Fruit fly (Drosophila melanogaster) ovary, adult (tissue): ENCODE measurements around the gene msk.

ENCODE experiments used
- CG17801 ChIP-seq: fragments of 200-800 bp; optimal IDR thresholded peaks from 2 replicates; lab custom pipeline; 2019; ENCODE audit warnings: missing biosample characterization, mild to moderate bottlenecking, missing genetic modification characterization, moderate library complexity; ENCODE audit not compliant: partially characterized antibody

Gene msk

dm6 chr3L:8081822-8082221 lies 34.2 kb upstream of the msk start:
- peak; percentile 26 for TF ChIP-seq CG17801 (GFP tag; lab: Kevin White, UChicago)

dm6 chr3L:8086218-8086617 lies 29.8 kb upstream of the msk start:
- TF ChIP-seq CG17801 (GFP tag; lab: Kevin White, UChicago) = no peak

- peak; percentile 67 for TF ChIP-seq CG17801 (GFP tag; lab: Kevin White, UChicago)
Observed at dm6 chr3L:8091650-8092068, 24.3 kb upstream of the msk start, which contains the start of gene CG7565. TSS of gene CG7565 (minus strand) at chr3L:8091786.

dm6 chr3L:8093553-8093952 lies 22.4 kb upstream of the msk start:
- no peak for TF ChIP-seq CG17801 (GFP tag; lab: Kevin White, UChicago)

- no peak for TF ChIP-seq CG17801 (GFP tag; lab: Kevin White, UChicago)
Observed at dm6 chr3L:8094652-8095129, 21.3 kb upstream of the msk start.

- TF ChIP-seq CG17801 (GFP tag; lab: Kevin White, UChicago) = peak; percentile 91
Observed at dm6 chr3L:8096106-8096558, 19.8 kb upstream of the msk start.

dm6 chr3L:8097101-8097500 lies 18.9 kb upstream of the msk start:
- TF ChIP-seq CG17801 (GFP tag; lab: Kevin White, UChicago) = no peak

- no peak for TF ChIP-seq CG17801 (GFP tag; lab: Kevin White, UChicago)
Observed at dm6 chr3L:8108201-8108600, 7.8 kb upstream of the msk start.

dm6 chr3L:8108886-8109285 lies 7.1 kb upstream of the msk start, which contains the start of gene fan:
TSS of gene fan (plus strand) at chr3L:8109132.
- no peak for TF ChIP-seq CG17801 (GFP tag; lab: Kevin White, UChicago)

dm6 chr3L:8110171-8110570 lies 5.8 kb upstream of the msk start, which contains the start of gene Nulp1:
TSS of gene Nulp1 (plus strand) at chr3L:8110368.
- no peak for TF ChIP-seq CG17801 (GFP tag; lab: Kevin White, UChicago)

- TF ChIP-seq CG17801 (GFP tag; lab: Kevin White, UChicago) = no peak
Observed at dm6 chr3L:8116809-8117208, 830 bp downstream of the msk start.

- peak; percentile 34 for TF ChIP-seq CG17801 (GFP tag; lab: Kevin White, UChicago)
Observed at dm6 chr3L:8121590-8121989, 5.6 kb downstream of the msk start, which contains the start of gene ldbr. TSS of gene ldbr (plus strand) at chr3L:8121827.

- no peak for TF ChIP-seq CG17801 (GFP tag; lab: Kevin White, UChicago)
Observed at dm6 chr3L:8124481-8125359, 8.7 kb downstream of the msk start, which contains the start of the genes CG7550 and mRpL36. TSS of gene CG7550 (minus strand) at chr3L:8124531. TSS of gene mRpL36 (minus strand) at chr3L:8125132.

- TF ChIP-seq CG17801 (GFP tag; lab: Kevin White, UChicago) = peak; percentile 96
Observed at dm6 chr3L:8127712-8128210, 11.8 kb downstream of the msk start, which contains the start of the genes Cds and Uba2. TSS of gene Cds (plus strand) at chr3L:8127762. TSS of gene Uba2 (minus strand) at chr3L:8127818.

dm6 chr3L:8128396-8129050 lies 12.5 kb downstream of the msk start:
- TF ChIP-seq CG17801 (GFP tag; lab: Kevin White, UChicago) = peak; percentile 27
